Worm (Caenorhabditis elegans) whole organism, midembryonic: ENCODE results near the gene skr-18.
"Not testable (repeated sequence)": the region's sequence is repeated elsewhere in the genome, so short reads cannot be mapped to it uniquely, and the experiment has no call there.

Experiments
- T22C8.4 ChIP-seq: fragments of 200-800 bp; sonication (Bioruptor generic); IDR thresholded peaks from 2 replicates; pipeline ENCODE4 v1.3.6; 2022; ENCODE audit warnings: missing genetic modification characterization, missing compliant biosample characterization
- cog-1 ChIP-seq: sonication (generic microtip); optimal IDR thresholded peaks from 2 replicates; lab custom pipeline; 2016; ENCODE audit warnings: missing genetic modification characterization, missing compliant biosample characterization
- flt-1 ChIP-seq: fragments of 200-800 bp; sonication (Bioruptor generic); IDR thresholded peaks from 2 replicates; pipeline ENCODE4 v1.3.6; 2022; ENCODE audit warnings: missing genetic modification characterization, missing compliant biosample characterization
- klf-2 ChIP-seq: fragments of 200-800 bp; sonication (Bioruptor generic); conservative IDR thresholded peaks from 2 replicates; pipeline ENCODE4 v1.3.6; 2022; ENCODE audit warnings: missing genetic modification reagents, missing genetic modification characterization, missing compliant biosample characterization
- med-1 ChIP-seq: sonication (generic microtip); optimal IDR thresholded peaks from 2 replicates; lab custom pipeline; 2017; ENCODE audit warnings: missing genetic modification characterization, mild to moderate bottlenecking, missing compliant biosample characterization, antibody characterized with exemption, missing genetic modification reagents; ENCODE audit not compliant: insufficient read depth
- ref-1 ChIP-seq: fragments of 200-800 bp; sonication (Bioruptor generic); conservative IDR thresholded peaks from 2 replicates; pipeline ENCODE4 v1.3.6; 2022; ENCODE audit warnings: missing genetic modification reagents, missing genetic modification characterization, missing compliant biosample characterization
- tab-1 ChIP-seq: fragments of 200-800 bp; sonication (Bioruptor generic); IDR thresholded peaks from 2 replicates; pipeline ENCODE4 v1.3.6; 2022; ENCODE audit warnings: missing genetic modification characterization, missing compliant biosample characterization
- ztf-23 ChIP-seq: fragments of 200-800 bp; sonication (Bioruptor generic); IDR thresholded peaks from 2 replicates; pipeline ENCODE4 v1.3.6; 2022; ENCODE audit warnings: missing genetic modification reagents, missing genetic modification characterization, missing compliant biosample characterization
- ztf-29 ChIP-seq: fragments of 200-800 bp; sonication (Bioruptor generic); IDR thresholded peaks from 2 replicates; pipeline ENCODE4 v1.3.6; 2022; ENCODE audit warnings: missing genetic modification reagents, missing genetic modification characterization, missing compliant biosample characterization

skr-18 gene

DNA sequence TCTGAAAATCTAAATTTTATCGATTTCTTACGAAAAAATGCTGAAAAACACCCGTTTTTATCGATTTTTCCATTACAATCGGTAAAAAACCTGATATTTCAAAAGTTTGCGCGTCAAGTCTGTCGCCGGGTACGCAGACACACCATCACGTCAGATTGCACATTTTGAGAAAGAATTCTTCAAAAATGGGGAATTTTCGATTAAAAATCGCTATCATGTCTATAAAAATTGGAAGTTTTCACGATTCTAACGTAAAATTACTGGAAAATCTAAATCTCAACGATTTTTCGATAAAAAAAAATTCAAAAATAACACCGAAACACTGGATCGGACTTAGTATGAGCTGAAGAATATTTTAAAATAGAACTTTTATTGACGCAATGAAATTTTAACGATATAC is 958 bp downstream of the skr-18 start, which contains the start of gene F56B3.4:
TSS of gene F56B3.4 (minus strand) at position 1 of the 400 bp plus-strand sequence.
- TF ChIP-seq ztf-29 (GFP tag; lab: Robert Waterston, UW) (no peak), ref-1 (GFP tag; lab: Robert Waterston, UW) (no peak)

DNA sequence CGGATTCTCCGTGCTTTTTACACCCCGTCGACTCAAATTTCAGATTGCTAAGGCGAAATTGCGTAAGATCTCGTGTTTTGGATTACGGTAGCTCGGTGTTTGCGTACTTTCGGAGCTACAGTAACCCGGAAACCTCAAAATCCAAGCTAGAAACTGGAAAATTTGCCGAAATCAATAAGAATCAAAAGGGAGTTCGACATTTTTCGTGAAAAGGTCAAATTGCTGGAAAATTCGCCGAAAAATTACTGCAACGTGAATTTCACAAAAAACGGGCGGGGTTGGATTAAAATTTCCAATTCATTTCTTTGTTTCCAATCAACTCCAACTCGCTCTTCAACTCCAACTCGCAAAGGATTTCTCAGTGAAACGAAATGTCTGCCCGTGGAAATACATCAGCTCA is 7.5 kb downstream of the skr-18 start, which contains the start of gene F56B3.6:
TSS of gene F56B3.6 (plus strand) at position 301 of the 400 bp plus-strand sequence.
- TF ChIP-seq med-1 (GFP tag; lab: Kevin White, UChicago): no peak
- TF ChIP-seq T22C8.4 (GFP tag; lab: Robert Waterston, UW): no peak
- TF ChIP-seq cog-1 (tag; lab: Kevin White, UChicago): no peak
- TF ChIP-seq ref-1 (GFP tag; lab: Robert Waterston, UW): no peak
- no peak for TF ChIP-seq klf-2 (GFP tag; lab: Robert Waterston, UW)
- no peak for TF ChIP-seq ztf-23 (GFP tag; lab: Robert Waterston, UW)
- no peak for TF ChIP-seq ztf-29 (GFP tag; lab: Robert Waterston, UW)
- no peak for TF ChIP-seq flt-1 (GFP tag; lab: Robert Waterston, UW)
- no peak for TF ChIP-seq tab-1 (GFP tag; lab: Robert Waterston, UW)

DNA sequence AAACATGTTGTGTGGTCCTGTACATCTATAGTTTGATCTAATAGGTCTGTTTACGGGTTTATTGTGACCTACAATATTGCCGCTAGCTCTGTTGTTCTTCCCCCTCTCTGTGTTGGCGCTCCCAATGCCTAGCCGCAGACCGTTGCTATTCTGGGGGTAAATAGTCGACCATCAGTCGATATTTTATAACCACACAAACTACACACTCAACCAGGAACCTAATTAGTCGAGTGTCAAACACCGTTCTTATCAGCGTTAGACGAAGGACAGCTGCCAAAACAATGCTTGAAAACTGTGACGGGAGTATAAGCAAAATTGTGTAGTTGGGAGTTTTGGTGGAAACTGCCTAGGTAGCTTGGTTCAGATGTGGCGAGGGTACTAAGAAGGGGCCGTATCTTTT is 12.8 kb downstream of the skr-18 start:
- no peak for TF ChIP-seq med-1 (GFP tag; lab: Kevin White, UChicago)
- no peak for TF ChIP-seq ztf-23 (GFP tag; lab: Robert Waterston, UW)
- no peak for TF ChIP-seq klf-2 (GFP tag; lab: Robert Waterston, UW)
- TF ChIP-seq ztf-29 (GFP tag; lab: Robert Waterston, UW): no peak
- TF ChIP-seq tab-1 (GFP tag; lab: Robert Waterston, UW): no peak
- TF ChIP-seq cog-1 (tag; lab: Kevin White, UChicago): no peak
- TF ChIP-seq flt-1 (GFP tag; lab: Robert Waterston, UW): no peak
- TF ChIP-seq T22C8.4 (GFP tag; lab: Robert Waterston, UW): no peak
- TF ChIP-seq ref-1 (GFP tag; lab: Robert Waterston, UW): no peak

DNA sequence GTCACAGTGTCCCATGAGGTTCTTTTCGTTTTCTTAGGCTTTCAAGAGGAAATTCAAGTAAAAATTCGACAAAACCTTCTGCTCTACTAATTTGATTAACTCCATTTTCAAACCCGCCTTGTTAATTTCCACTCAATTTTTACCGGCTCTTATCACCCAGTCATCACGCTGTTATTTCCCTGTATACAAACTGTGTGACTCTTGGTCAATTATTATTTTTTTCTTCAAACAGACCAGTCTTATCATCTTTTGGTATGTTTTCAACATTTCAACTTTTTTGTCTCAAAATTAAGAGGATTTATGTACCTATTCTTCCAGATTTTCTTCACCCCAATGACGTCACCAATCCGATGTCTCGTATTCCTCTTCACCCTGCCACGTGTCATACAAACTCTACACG is 16.7 kb downstream of the skr-18 start, which contains the start of gene ugt-52:
TSS of gene ugt-52 (plus strand) at position 301 of the 400 bp plus-strand sequence.
- TF ChIP-seq klf-2 (GFP tag; lab: Robert Waterston, UW) (no peak), ztf-29 (GFP tag; lab: Robert Waterston, UW) (no peak), tab-1 (GFP tag; lab: Robert Waterston, UW) (no peak), cog-1 (tag; lab: Kevin White, UChicago) (no peak), ref-1 (GFP tag; lab: Robert Waterston, UW) (no peak), flt-1 (GFP tag; lab: Robert Waterston, UW) (no peak)

DNA sequence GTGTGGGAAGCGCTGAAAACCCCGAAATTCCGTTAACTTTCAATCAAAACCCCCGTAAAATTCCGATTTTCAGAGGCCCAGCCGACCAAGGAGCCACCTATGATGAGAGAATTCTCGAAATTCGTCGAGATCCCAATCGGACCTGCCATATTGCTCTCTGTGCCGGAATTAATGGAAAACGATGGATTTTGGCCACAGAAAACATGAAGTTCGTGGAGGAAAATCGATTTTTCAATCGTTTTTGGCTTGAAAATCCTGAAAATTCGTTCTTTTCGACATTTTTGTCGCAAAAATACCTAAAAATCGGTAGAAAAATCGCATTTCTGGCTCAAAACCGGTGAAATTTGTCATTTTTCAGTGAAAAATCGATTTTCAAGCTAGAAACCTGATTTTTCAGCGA is 21.7 kb downstream of the skr-18 start:
- TF ChIP-seq med-1 (GFP tag; lab: Kevin White, UChicago): no peak
- no peak for TF ChIP-seq tab-1 (GFP tag; lab: Robert Waterston, UW)
- TF ChIP-seq ztf-23 (GFP tag; lab: Robert Waterston, UW): no peak
- TF ChIP-seq ztf-29 (GFP tag; lab: Robert Waterston, UW): no peak
- no peak for TF ChIP-seq cog-1 (tag; lab: Kevin White, UChicago)
- no peak for TF ChIP-seq T22C8.4 (GFP tag; lab: Robert Waterston, UW)
- TF ChIP-seq ref-1 (GFP tag; lab: Robert Waterston, UW): no peak
- no peak for TF ChIP-seq flt-1 (GFP tag; lab: Robert Waterston, UW)
- no peak for TF ChIP-seq klf-2 (GFP tag; lab: Robert Waterston, UW)

DNA sequence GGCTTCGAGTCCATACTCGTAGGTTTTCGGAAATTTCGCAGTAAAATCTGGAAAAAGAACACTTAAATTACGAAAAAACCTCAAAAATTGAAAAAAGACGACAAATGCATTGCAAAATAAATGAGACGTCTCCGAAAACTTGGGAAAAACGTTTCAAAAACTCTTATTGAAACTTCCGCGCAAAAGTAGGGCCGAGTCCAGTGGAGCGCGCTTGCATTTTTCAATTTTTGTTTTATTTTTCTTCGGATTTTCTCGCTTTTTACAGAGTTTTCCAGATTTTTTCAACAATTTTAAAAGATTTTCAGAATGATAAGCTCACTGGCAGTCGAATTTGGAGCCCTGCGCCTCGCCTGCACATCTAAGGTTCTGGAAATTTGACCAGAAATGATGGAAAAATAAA is 22.3 kb downstream of the skr-18 start, which contains the start of gene mrpl-2:
TSS of gene mrpl-2 (plus strand) at position 307 of the 400 bp plus-strand sequence.
- TF ChIP-seq ztf-29 (GFP tag; lab: Robert Waterston, UW) (no peak), med-1 (GFP tag; lab: Kevin White, UChicago) (no peak), T22C8.4 (GFP tag; lab: Robert Waterston, UW) (no peak), ref-1 (GFP tag; lab: Robert Waterston, UW) (no peak), klf-2 (GFP tag; lab: Robert Waterston, UW) (no peak), ztf-23 (GFP tag; lab: Robert Waterston, UW) (no peak), flt-1 (GFP tag; lab: Robert Waterston, UW) (no peak)

DNA sequence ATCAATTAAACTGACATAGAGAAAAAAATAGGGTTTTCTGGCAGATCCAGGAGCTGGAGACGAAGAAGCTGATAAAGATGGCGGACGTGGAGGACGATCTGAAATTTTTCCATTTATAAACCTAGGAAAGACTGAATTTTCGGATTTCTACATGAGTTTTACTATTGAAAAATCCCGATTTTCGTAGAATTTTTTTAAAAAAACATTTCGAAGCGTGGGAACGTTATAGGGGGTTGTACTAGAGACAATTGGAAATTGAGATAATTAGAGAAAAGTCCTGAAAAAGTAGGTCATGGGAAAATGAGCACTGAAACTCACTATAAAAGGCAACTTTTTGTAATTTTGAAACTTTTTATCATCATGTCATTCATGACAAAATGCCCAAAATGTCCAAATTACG is 24.2 kb downstream of the skr-18 start, which contains the start of gene F56B3.9:
TSS of gene F56B3.9 (plus strand) at position 301 of the 400 bp plus-strand sequence.
- TF ChIP-seq cog-1 (tag; lab: Kevin White, UChicago); med-1 (GFP tag; lab: Kevin White, UChicago); ztf-29 (GFP tag; lab: Robert Waterston, UW): not testable (repeated sequence)

DNA sequence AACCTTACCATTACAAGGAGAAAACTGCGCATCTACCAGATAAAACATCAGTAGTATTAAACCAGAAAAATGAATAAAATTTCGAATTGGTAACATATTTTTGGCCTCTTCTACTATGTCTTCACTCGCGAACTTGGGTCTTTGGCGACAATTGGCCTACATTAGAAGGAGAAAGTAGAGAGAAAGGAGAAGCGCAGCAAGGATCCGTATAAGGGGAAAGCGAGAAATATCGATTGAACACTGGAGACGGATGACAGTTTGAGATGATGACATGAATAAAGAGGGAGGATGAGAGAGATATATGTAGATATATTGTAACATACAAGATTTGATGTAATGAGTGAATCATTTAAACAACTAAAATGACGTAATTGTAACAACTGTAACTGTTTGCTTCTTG is 26.9 kb downstream of the skr-18 start, which contains the start of gene F56B3.2:
TSS of gene F56B3.2 (minus strand) at position 273 of the 400 bp plus-strand sequence.
- no peak for TF ChIP-seq ztf-23 (GFP tag; lab: Robert Waterston, UW)
- TF ChIP-seq klf-2 (GFP tag; lab: Robert Waterston, UW): no peak
- no peak for TF ChIP-seq ztf-29 (GFP tag; lab: Robert Waterston, UW)
- no peak for TF ChIP-seq cog-1 (tag; lab: Kevin White, UChicago)
- no peak for TF ChIP-seq tab-1 (GFP tag; lab: Robert Waterston, UW)
- TF ChIP-seq T22C8.4 (GFP tag; lab: Robert Waterston, UW): no peak
- no peak for TF ChIP-seq ref-1 (GFP tag; lab: Robert Waterston, UW)
- TF ChIP-seq med-1 (GFP tag; lab: Kevin White, UChicago): no peak
- TF ChIP-seq flt-1 (GFP tag; lab: Robert Waterston, UW): no peak

DNA sequence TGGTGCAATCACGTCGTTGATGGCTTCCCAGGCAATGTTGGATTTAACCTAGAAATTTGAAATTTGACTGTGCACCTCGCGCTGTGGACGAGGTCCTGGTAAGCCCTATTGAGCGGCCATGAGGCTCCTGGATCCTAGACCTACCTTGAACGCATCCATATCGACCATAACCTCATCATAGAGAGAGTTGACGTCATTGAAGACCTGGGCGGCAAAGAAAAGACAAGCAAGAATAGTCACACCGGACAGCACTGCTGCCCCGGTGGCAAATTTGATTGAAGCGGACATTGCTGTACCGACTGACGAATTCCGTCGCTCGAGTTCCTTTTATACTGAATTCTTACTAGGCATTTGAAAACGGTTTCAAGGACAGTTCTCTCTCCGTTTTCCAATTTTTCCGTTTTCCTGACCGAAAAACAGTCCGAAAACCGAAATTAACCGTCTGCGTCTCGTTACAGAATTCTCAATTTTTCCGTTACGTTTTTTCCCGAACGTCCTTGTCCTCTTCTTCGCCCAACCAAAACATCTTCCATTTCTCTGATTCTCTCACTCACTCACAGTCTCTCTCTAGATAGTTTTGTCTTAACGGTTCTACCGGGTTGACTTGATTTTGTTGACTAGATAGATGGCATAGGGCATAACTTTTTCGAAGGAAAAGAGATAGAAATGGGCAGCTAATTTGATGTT is 31.7 kb downstream of the skr-18 start, which contains the start of gene col-103:
TSS of gene col-103 (minus strand) at position 302 of the 687 bp plus-strand sequence.
- no peak for TF ChIP-seq flt-1 (GFP tag; lab: Robert Waterston, UW)
- TF ChIP-seq ztf-29 (GFP tag; lab: Robert Waterston, UW): no peak
- no peak for TF ChIP-seq ref-1 (GFP tag; lab: Robert Waterston, UW)
- no peak for TF ChIP-seq tab-1 (GFP tag; lab: Robert Waterston, UW)
- TF ChIP-seq klf-2 (GFP tag; lab: Robert Waterston, UW): no peak
- no peak for TF ChIP-seq cog-1 (tag; lab: Kevin White, UChicago)
- no peak for TF ChIP-seq T22C8.4 (GFP tag; lab: Robert Waterston, UW)
- no peak for TF ChIP-seq med-1 (GFP tag; lab: Kevin White, UChicago)
- no peak for TF ChIP-seq ztf-23 (GFP tag; lab: Robert Waterston, UW)
